Worm (Caenorhabditis elegans) whole organism, late embryonic: ENCODE results near the gene ceh-36.

Experiments used
- ama-1 ChIP-seq: fragments of 150-350 bp; optimal IDR thresholded peaks from 2 replicates; lab custom pipeline; 2014
- ceh-31 ChIP-seq: sonication (generic microtip); optimal IDR thresholded peaks from 2 replicates; lab custom pipeline; 2016; ENCODE audit warnings: missing genetic modification characterization, missing compliant biosample characterization
- dve-1 ChIP-seq: sonication (generic microtip); optimal IDR thresholded peaks from 2 replicates; lab custom pipeline; 2017; ENCODE audit warnings: antibody characterized with exemption, mild to moderate bottlenecking, missing genetic modification characterization, missing compliant biosample characterization
- fkh-10 ChIP-seq: fragments of 150-350 bp; optimal IDR thresholded peaks from 2 replicates; lab custom pipeline; 2014; ENCODE audit warnings: missing biosample characterization, missing genetic modification reagents, missing genetic modification characterization
- hlh-30 ChIP-seq: sonication (generic microtip); optimal IDR thresholded peaks from 2 replicates; lab custom pipeline; 2017; ENCODE audit warnings: antibody characterized with exemption, missing genetic modification characterization, missing compliant biosample characterization; ENCODE audit not compliant: insufficient read depth
- mec-3 ChIP-seq: sonication (generic microtip); optimal IDR thresholded peaks from 2 replicates; lab custom pipeline; 2016; ENCODE audit warnings: borderline replicate concordance, missing genetic modification characterization, missing compliant biosample characterization
- nhr-11 ChIP-seq: fragments of 150-350 bp; optimal IDR thresholded peaks from 2 replicates; lab custom pipeline; 2014; ENCODE audit warnings: missing biosample characterization, missing genetic modification characterization
- pag-3 ChIP-seq: sonication (generic microtip); optimal IDR thresholded peaks from 2 replicates; lab custom pipeline; 2016; ENCODE audit warnings: missing compliant biosample characterization, missing genetic modification characterization, borderline replicate concordance
- pqm-1 ChIP-seq: sonication (generic microtip); optimal IDR thresholded peaks from 2 replicates; lab custom pipeline; 2016; ENCODE audit warnings: missing genetic modification characterization, missing compliant biosample characterization
- rnt-1 ChIP-seq: sonication (generic microtip); optimal IDR thresholded peaks from 2 replicates; lab custom pipeline; 2016; ENCODE audit warnings: missing genetic modification characterization, missing compliant biosample characterization
- syd-9 ChIP-seq: sonication (generic microtip); optimal IDR thresholded peaks from 2 replicates; lab custom pipeline; 2016; ENCODE audit warnings: mild to moderate bottlenecking, missing genetic modification characterization, moderate library complexity, missing compliant biosample characterization

ce11 chrX:14146740-14147140, 39.6 kb downstream of the ceh-36 start:
- TF ChIP-seq syd-9 (tag; lab: Kevin White, UChicago), result no peak
- peak; percentile 14 for TF ChIP-seq dve-1 (tag; lab: Kevin White, UChicago)
- no peak for TF ChIP-seq ama-1
- peak; percentile 22 for TF ChIP-seq ceh-31 (tag; lab: Kevin White, UChicago)
- TF ChIP-seq pag-3 (tag; lab: Kevin White, UChicago), result no peak
- no peak for TF ChIP-seq fkh-10 (GFP tag; lab: Kevin White, UChicago)
- TF ChIP-seq pqm-1 (tag; lab: Kevin White, UChicago), result no peak
- TF ChIP-seq hlh-30 (tag; lab: Kevin White, UChicago), result peak; percentile 46
- TF ChIP-seq mec-3 (tag; lab: Kevin White, UChicago), result no peak
- no peak for TF ChIP-seq rnt-1
- no peak for TF ChIP-seq nhr-11 (tag; lab: Kevin White, UChicago)
